Worm (Caenorhabditis elegans): ENCODE results near the gene mesp-1.

- TF ChIP-seq dsc-1 (tag; optimal IDR thresholded peaks at IDR 0.05), result no peak
- TF ChIP-seq alr-1 (tag; optimal IDR thresholded peaks at IDR 0.05; ENCODE audit: borderline replicate concordance), result no peak
- no peak for TF ChIP-seq F16B12.6 (tag; optimal IDR thresholded peaks at IDR 0.05)
- no peak for TF ChIP-seq egl-13 (tag; optimal IDR thresholded peaks at IDR 0.05)
- TF ChIP-seq lin-13 (GFP tag; optimal IDR thresholded peaks at IDR 0.05), result no peak
- no peak for TF ChIP-seq nhr-11 (tag; optimal IDR thresholded peaks at IDR 0.05)
- TF ChIP-seq nhr-77 (tag; optimal IDR thresholded peaks at IDR 0.05), result no peak
- no peak for TF ChIP-seq aha-1 (tag; optimal IDR thresholded peaks at IDR 0.05)
- TF ChIP-seq ama-1 (optimal IDR thresholded peaks at IDR 0.05), result no peak
- TF ChIP-seq unc-98 (GFP tag; IDR thresholded peaks at IDR 0.05), result no peak
These were observed 21.5 kb downstream of the mesp-1 start, which contains the start of gene pkg-2 for ce11 chrIV:8520594-8520993.

All from whole organism, L1 larva.